Fruit fly (Drosophila melanogaster): Measurements from ENCODE around the gene Tl.

- TF ChIP-seq EcR (GFP tag; optimal IDR thresholded peaks at IDR 0.05) (no peak), CG9948 (tag; optimal IDR thresholded peaks at IDR 0.05) (peak; percentile 31), Snoo (tag; optimal IDR thresholded peaks at IDR 0.05) (peak; percentile 81), CG12605 (GFP tag; IDR thresholded peaks at IDR 0.05) (peak; percentile 59), CG17806 (tag; optimal IDR thresholded peaks at IDR 0.05) (peak; percentile 22), CG10348 (GFP tag; IDR thresholded peaks at IDR 0.05) (no peak), CG13204 (GFP tag; optimal IDR thresholded peaks at IDR 0.05) (peak; percentile 38), rn (GFP tag; IDR thresholded peaks at IDR 0.05) (peak; percentile 13; the same call in 1 of the 2 replicates), Ets98B (GFP tag; IDR thresholded peaks at IDR 0.05) (peak; percentile 76), CG8301 (tag; optimal IDR thresholded peaks at IDR 0.05) (peak; percentile 15), fd96Ca (GFP tag; IDR thresholded peaks at IDR 0.05) (peak; percentile 74; the same call in 1 of the 3 replicates), Pif1A (GFP tag; optimal IDR thresholded peaks at IDR 0.05) (peak; percentile 51), gl (tag; optimal IDR thresholded peaks at IDR 0.05) (no peak), CG4496 (GFP tag; IDR thresholded peaks at IDR 0.05) (peak; percentile 88)
These were observed 60.4 kb downstream of the Tl start for dm6 chr3R:26859228-26859627.
